Fruit fly (Drosophila melanogaster) whole organism, embryonic: ENCODE data around the gene ps.

Experiments used
- Ada2b ChIP-seq: fragments of 200-800 bp; sonication (Bioruptor generic); IDR thresholded peaks from 2 replicates; pipeline ENCODE4 v1.3.6; 2022; ENCODE audit warnings: missing biosample characterization, missing genetic modification characterization
- CG10979 ChIP-seq: fragments of 200-800 bp; sonication (Bioruptor generic); optimal IDR thresholded peaks from 2 replicates; lab custom pipeline; 2018; ENCODE audit warnings: missing biosample characterization, mild to moderate bottlenecking, missing genetic modification characterization, moderate library complexity
- CG1233 ChIP-seq: fragments of 200-800 bp; sonication (Bioruptor generic); optimal IDR thresholded peaks from 4 replicates; lab custom pipeline; 2018; ENCODE audit warnings: missing biosample characterization, mild to moderate bottlenecking, missing genetic modification characterization
- CG13624 ChIP-seq: fragments of 200-800 bp; sonication (Bioruptor generic); optimal IDR thresholded peaks from 2 replicates; lab custom pipeline; 2016; ENCODE audit warnings: missing biosample characterization, missing genetic modification characterization
- CG14050 ChIP-seq: fragments of 200-800 bp; sonication (Bioruptor generic); IDR thresholded peaks from 3 replicates; pipeline ENCODE4 v1.3.6; 2022; ENCODE audit warnings: missing biosample characterization, missing genetic modification characterization
- CG14667 ChIP-seq: fragments of 200-800 bp; sonication (Bioruptor generic); IDR thresholded peaks from 2 replicates; pipeline ENCODE4 v1.3.6; 2022; ENCODE audit warnings: missing biosample characterization, missing genetic modification characterization
- CG15269 ChIP-seq: fragments of 200-800 bp; sonication (Bioruptor generic); optimal IDR thresholded peaks from 2 replicates; lab custom pipeline; 2018; ENCODE audit warnings: missing biosample characterization, mild to moderate bottlenecking, missing genetic modification characterization, moderate library complexity
- CG1602 ChIP-seq: fragments of 200-800 bp; sonication (Bioruptor generic); optimal IDR thresholded peaks from 3 replicates; lab custom pipeline; 2016; ENCODE audit warnings: missing biosample characterization, missing genetic modification characterization
- CG17186 ChIP-seq: fragments of 200-800 bp; sonication (Bioruptor generic); optimal IDR thresholded peaks from 3 replicates; lab custom pipeline; 2017; ENCODE audit warnings: missing biosample characterization, missing genetic modification reagents, missing genetic modification characterization
- CG17361 ChIP-seq: fragments of 200-800 bp; sonication (Bioruptor generic); IDR thresholded peaks from 3 replicates; pipeline ENCODE4 v1.3.6; 2022; ENCODE audit warnings: missing biosample characterization, missing genetic modification characterization
- CG2678 ChIP-seq: fragments of 200-800 bp; sonication (Bioruptor generic); optimal IDR thresholded peaks from 3 replicates; lab custom pipeline; 2019; ENCODE audit warnings: missing biosample characterization, mild to moderate bottlenecking, missing genetic modification characterization, moderate library complexity
- CG32532 ChIP-seq: fragments of 200-800 bp; sonication (Bioruptor generic); IDR thresholded peaks from 2 replicates; pipeline ENCODE4 v1.3.6; 2022; ENCODE audit warnings: missing biosample characterization, missing genetic modification characterization
- CG32772 ChIP-seq: fragments of 200-800 bp; sonication (Bioruptor generic); IDR thresholded peaks from 2 replicates; pipeline ENCODE4 v1.3.6; 2022; ENCODE audit warnings: missing biosample characterization, missing genetic modification characterization
- CG3726 ChIP-seq: fragments of 200-800 bp; sonication (Bioruptor generic); IDR thresholded peaks from 3 replicates; pipeline ENCODE4, ENCODE4 v1.3.6; 2022; ENCODE audit warnings: missing biosample characterization, missing genetic modification characterization
- CG4328 ChIP-seq: fragments of 200-800 bp; sonication (Bioruptor generic); optimal IDR thresholded peaks from 3 replicates; lab custom pipeline; 2017; ENCODE audit warnings: missing biosample characterization, missing genetic modification reagents, missing genetic modification characterization
- CG5953 ChIP-seq: fragments of 200-800 bp; sonication (Bioruptor generic); IDR thresholded peaks from 2 replicates; pipeline ENCODE4 v1.3.6; 2022; ENCODE audit warnings: missing biosample characterization, missing genetic modification characterization
- CG7271 ChIP-seq: fragments of 200-800 bp; sonication (Bioruptor generic); optimal IDR thresholded peaks from 2 replicates; lab custom pipeline; 2018; ENCODE audit warnings: missing biosample characterization, mild to moderate bottlenecking, missing genetic modification characterization, moderate library complexity
- CG7987 ChIP-seq: fragments of 200-800 bp; sonication (Bioruptor generic); optimal IDR thresholded peaks from 2 replicates; lab custom pipeline; 2018; ENCODE audit warnings: missing biosample characterization, mild to moderate bottlenecking, missing genetic modification characterization, moderate library complexity
- CG9609 ChIP-seq: fragments of 200-800 bp; sonication (Bioruptor generic); optimal IDR thresholded peaks from 3 replicates; lab custom pipeline; 2016; ENCODE audit warnings: missing biosample characterization, missing genetic modification characterization
- CG9797 ChIP-seq: fragments of 200-800 bp; sonication (Bioruptor generic); optimal IDR thresholded peaks from 3 replicates; lab custom pipeline; 2018; ENCODE audit warnings: missing biosample characterization, mild to moderate bottlenecking, missing genetic modification characterization
- CHES-1-like ChIP-seq: fragments of 200-800 bp; sonication (Bioruptor generic); optimal IDR thresholded peaks from 2 replicates; lab custom pipeline; 2016; ENCODE audit warnings: missing biosample characterization, missing genetic modification characterization
- HLHmδ ChIP-seq: fragments of 200-800 bp; sonication (Bioruptor generic); optimal IDR thresholded peaks from 2 replicates; lab custom pipeline; 2018; ENCODE audit warnings: missing biosample characterization, mild to moderate bottlenecking, missing genetic modification characterization, moderate library complexity
- Hr3 ChIP-seq: fragments of 200-800 bp; sonication (Bioruptor generic); optimal IDR thresholded peaks from 3 replicates; lab custom pipeline; 2016; ENCODE audit warnings: missing biosample characterization, missing genetic modification characterization
- Opbp ChIP-seq: fragments of 200-800 bp; sonication (Bioruptor generic); IDR thresholded peaks from 3 replicates; pipeline ENCODE4 v1.3.6; 2022; ENCODE audit warnings: missing biosample characterization, missing genetic modification characterization; ENCODE audit not compliant: partially characterized antibody
- Poxn ChIP-seq: fragments of 200-800 bp; sonication (Bioruptor generic); IDR thresholded peaks from 2 replicates; pipeline ENCODE4 v1.3.6; 2022; ENCODE audit warnings: missing biosample characterization, missing genetic modification characterization
- Rfx ChIP-seq: fragments of 200-800 bp; sonication (Bioruptor generic); IDR thresholded peaks from 2 replicates; pipeline ENCODE4 v1.3.6; 2022; ENCODE audit warnings: missing biosample characterization, missing genetic modification characterization
- Rx ChIP-seq: fragments of 200-800 bp; sonication (Bioruptor generic); IDR thresholded peaks from 2 replicates; pipeline ENCODE4 v1.3.6; 2022; ENCODE audit warnings: missing biosample characterization, missing genetic modification characterization
- Taf1 ChIP-seq: fragments of 200-800 bp; sonication (Bioruptor generic); IDR thresholded peaks from 2 replicates; pipeline ENCODE4 v1.3.6; 2022; ENCODE audit warnings: missing biosample characterization, missing genetic modification characterization
- Tbp ChIP-seq: fragments of >200 bp; optimal IDR thresholded peaks from 2 replicates; lab custom pipeline; 2018; ENCODE audit warnings: missing biosample characterization, missing genetic modification characterization
- Trl ChIP-seq, 3 experiments: fragments of >200 bp in 2 of 3; fragments of 200-800 bp in 1 of 3; sonication (Bioruptor generic) in 1 of 3; optimal IDR thresholded peaks; 2 replicates in 1 of 3; 3 replicates in 2 of 3; lab custom pipeline; 2016 to 2017; ENCODE audit warnings: missing biosample characterization in 1 of 3, missing genetic modification characterization in 1 of 3
- ash1 ChIP-seq: fragments of 200-800 bp; sonication (Bioruptor generic); optimal IDR thresholded peaks from 2 replicates; lab custom pipeline; 2018; ENCODE audit warnings: missing biosample characterization, mild to moderate bottlenecking, missing genetic modification characterization
- bowl ChIP-seq: fragments of 200-800 bp; sonication (Bioruptor generic); IDR thresholded peaks from 2 replicates; pipeline ENCODE4 v1.3.6; 2022; ENCODE audit warnings: missing biosample characterization, missing genetic modification characterization
- btn ChIP-seq: fragments of 200-800 bp; sonication (Bioruptor generic); optimal IDR thresholded peaks from 2 replicates; lab custom pipeline; 2016; ENCODE audit warnings: missing biosample characterization, missing genetic modification characterization
- ewg ChIP-seq: fragments of 200-800 bp; sonication (Bioruptor generic); optimal IDR thresholded peaks from 3 replicates; lab custom pipeline; 2017; ENCODE audit warnings: mild to moderate bottlenecking, missing biosample characterization, missing genetic modification reagents, missing genetic modification characterization
- gt ChIP-seq: fragments of 200-800 bp; sonication (Bioruptor generic); IDR thresholded peaks from 2 replicates; pipeline ENCODE4 v1.3.6; 2022; ENCODE audit warnings: missing biosample characterization, missing genetic modification characterization
- hkb ChIP-seq, 2 experiments: fragments of 200-800 bp in 1 of 2; fragments of >200 bp in 1 of 2; sonication (Bioruptor generic) in 1 of 2; IDR thresholded peaks in 1 of 2; optimal IDR thresholded peaks in 1 of 2; 2 replicates each; pipeline versions ENCODE4 v1.3.6 to Lab custom; 2017 to 2022; ENCODE audit warnings: missing biosample characterization in 1 of 2, missing genetic modification characterization in 1 of 2
- ind ChIP-seq: fragments of 200-800 bp; sonication (Bioruptor generic); optimal IDR thresholded peaks from 3 replicates; lab custom pipeline; 2016; ENCODE audit warnings: missing biosample characterization, missing genetic modification characterization
- peb ChIP-seq: fragments of 200-800 bp; sonication (Bioruptor generic); IDR thresholded peaks from 2 replicates; pipeline ENCODE4 v1.3.6; 2022; ENCODE audit warnings: missing biosample characterization, missing genetic modification characterization
- pho ChIP-seq: fragments of 200-800 bp; sonication (Bioruptor generic); optimal IDR thresholded peaks from 2 replicates; lab custom pipeline; 2016; ENCODE audit warnings: missing biosample characterization, missing genetic modification characterization
- phol ChIP-seq: fragments of 200-800 bp; sonication (Bioruptor generic); optimal IDR thresholded peaks from 3 replicates; lab custom pipeline; 2018; ENCODE audit warnings: missing biosample characterization, mild to moderate bottlenecking, missing genetic modification characterization, moderate library complexity
- pnt ChIP-seq: fragments of 200-800 bp; sonication (Bioruptor generic); optimal IDR thresholded peaks from 3 replicates; lab custom pipeline; 2016; ENCODE audit warnings: missing biosample characterization, missing genetic modification characterization
- ro ChIP-seq: fragments of 200-800 bp; sonication (Bioruptor generic); IDR thresholded peaks from 2 replicates; pipeline ENCODE4 v1.3.6; 2022; ENCODE audit warnings: missing biosample characterization, missing genetic modification characterization
- sna ChIP-seq: fragments of 200-800 bp; sonication (Bioruptor generic); IDR thresholded peaks from 2 replicates; pipeline ENCODE4 v1.3.6; 2022; ENCODE audit warnings: missing biosample characterization, missing genetic modification characterization; ENCODE audit not compliant: partially characterized antibody
- sr ChIP-seq: fragments of 200-800 bp; sonication (Bioruptor generic); IDR thresholded peaks from 3 replicates; pipeline ENCODE4 v1.3.6; 2022; ENCODE audit warnings: missing biosample characterization, missing genetic modification characterization
- sug ChIP-seq: fragments of 200-800 bp; optimal IDR thresholded peaks from 2 replicates; lab custom pipeline; 2019; ENCODE audit warnings: missing biosample characterization, mild to moderate bottlenecking, missing genetic modification characterization, moderate library complexity
- tna ChIP-seq: fragments of 200-800 bp; sonication (Bioruptor generic); IDR thresholded peaks from 2 replicates; pipeline ENCODE4 v1.3.6; 2022; ENCODE audit warnings: missing biosample characterization, missing genetic modification characterization; ENCODE audit not compliant: partially characterized antibody
- unpg ChIP-seq: fragments of 200-800 bp; sonication (Bioruptor generic); optimal IDR thresholded peaks from 3 replicates; lab custom pipeline; 2018; ENCODE audit warnings: missing biosample characterization, mild to moderate bottlenecking, missing genetic modification characterization, moderate library complexity
- wek ChIP-seq: fragments of 200-800 bp; sonication (Bioruptor generic); optimal IDR thresholded peaks from 3 replicates; lab custom pipeline; 2018; ENCODE audit warnings: missing biosample characterization, mild to moderate bottlenecking, missing genetic modification characterization, moderate library complexity
- wor ChIP-seq: fragments of 200-800 bp; sonication (Bioruptor generic); IDR thresholded peaks from 2 replicates; pipeline ENCODE4 v1.3.6; 2022; ENCODE audit warnings: missing biosample characterization, missing genetic modification characterization

Gene ps

dm6 chr3R:9394385-9395042, 23.2 kb upstream of the ps start, which contains the start of gene FER (continued):
- TF ChIP-seq CG2678 (peak; percentile 31), hkb (optimal IDR thresholded peaks at IDR 0.05; lab: Kevin White, UChicago) (no peak), hkb (GFP tag; IDR thresholded peaks at IDR 0.05; lab: Robert Waterston, UW) (peak; percentile 47), CG15269 (tag; lab: Kevin White, UChicago) (peak; percentile 27), Opbp (GFP tag; lab: Robert Waterston, UW) (peak; percentile 70), gt (GFP tag; lab: Robert Waterston, UW) (no peak), Rx (no peak), CG17186 (GFP tag; lab: Kevin White, UChicago) (no peak), CG17361 (no peak), CG1233 (GFP tag; lab: Kevin White, UChicago) (no peak), Tbp (GFP tag; lab: Kevin White, UChicago) (no peak), CG32772 (GFP tag; lab: Robert Waterston, UW) (no peak), Taf1 (GFP tag; lab: Robert Waterston, UW) (no peak), ro (GFP tag; lab: Robert Waterston, UW) (no peak), CG32532 (peak; percentile 69; the same call in 1 of the 2 replicates), bowl (0 out of 2 replicates have a peak, but pooled peaks have one; percentile 22), tna (GFP tag; lab: Robert Waterston, UW) (peak; percentile 81), CG13624 (peak; percentile 2), CHES-1-like (peak; percentile 53), CG7271 (no peak), Ada2b (no peak), Trl (optimal IDR thresholded peaks at IDR 0.05; lab: Kevin White, UChicago) (peak; percentile 84 to 87), Trl (GFP tag; optimal IDR thresholded peaks at IDR 0.05; lab: Kevin White, UChicago) (peak; percentile 70), CG5953 (GFP tag; lab: Robert Waterston, UW) (peak; percentile 22; the same call in 1 of the 2 replicates), phol (no peak), wek (GFP tag; lab: Kevin White, UChicago) (peak; percentile 63), pnt (GFP tag; lab: Kevin White, UChicago) (no peak), wor (GFP tag; lab: Robert Waterston, UW) (no peak), ewg (no peak), Poxn (GFP tag; lab: Robert Waterston, UW) (no peak), CG14050 (GFP tag; lab: Robert Waterston, UW) (no peak), Hr3 (no peak), unpg (no peak), peb (GFP tag; lab: Robert Waterston, UW) (no peak), ind (GFP tag; lab: Kevin White, UChicago) (no peak), sr (peak; percentile 56; the same call in 2 of the 3 replicates), CG3726 (no peak), HLHmδ (GFP tag; lab: Kevin White, UChicago) (peak; percentile 76), CG7987 (GFP tag; lab: Kevin White, UChicago) (peak; percentile 88), CG9609 (GFP tag; lab: Kevin White, UChicago) (no peak), CG14667 (no peak), Rfx (peak; percentile 56; the same call in 1 of the 2 replicates), CG4328 (GFP tag; lab: Kevin White, UChicago) (peak; percentile 37), pho (no peak), CG9797 (no peak), sug (tag; lab: Kevin White, UChicago) (peak; percentile 39), CG1602 (GFP tag; lab: Kevin White, UChicago) (peak; percentile 47), ash1 (GFP tag; lab: Kevin White, UChicago) (peak; percentile 61), sna (GFP tag; lab: Robert Waterston, UW) (0 out of 2 replicates have a peak, but pooled peaks have one; percentile 40), CG10979 (tag; lab: Kevin White, UChicago) (peak; percentile 31), btn (GFP tag; lab: Kevin White, UChicago) (no peak)
